Fruit fly (Drosophila melanogaster) whole organism, embryonic: ENCODE measurements around the gene CG6893.

Experiments used
- ATbp ChIP-seq: fragments of 200-800 bp; sonication (Bioruptor generic); optimal IDR thresholded peaks from 2 replicates; lab custom pipeline; 2017; ENCODE audit warnings: missing biosample characterization, mild to moderate bottlenecking, missing genetic modification characterization, missing genetic modification reagents
- Bdp1 ChIP-seq: fragments of 200-800 bp; sonication (Bioruptor generic); optimal IDR thresholded peaks from 3 replicates; lab custom pipeline; 2016; ENCODE audit warnings: missing biosample characterization, missing genetic modification characterization
- Bgb ChIP-seq: fragments of 200-800 bp; sonication (Bioruptor generic); IDR thresholded peaks from 2 replicates; pipeline ENCODE4 v1.3.6; 2022; ENCODE audit warnings: missing biosample characterization, missing genetic modification characterization; ENCODE audit not compliant: partially characterized antibody
- Bteb2 ChIP-seq: fragments of 200-800 bp; sonication (Bioruptor generic); optimal IDR thresholded peaks from 2 replicates; lab custom pipeline; 2016; ENCODE audit warnings: missing biosample characterization, missing genetic modification characterization
- CG10274 ChIP-seq: fragments of 200-800 bp; sonication (Bioruptor generic); optimal IDR thresholded peaks from 3 replicates; lab custom pipeline; 2017; ENCODE audit warnings: missing biosample characterization, mild to moderate bottlenecking, missing genetic modification characterization
- CG10462 ChIP-seq: fragments of 200-800 bp; sonication (Bioruptor generic); optimal IDR thresholded peaks from 2 replicates; lab custom pipeline; 2016; ENCODE audit warnings: missing biosample characterization, missing genetic modification characterization
- CG11085 ChIP-seq: fragments of 200-800 bp; sonication (Bioruptor generic); IDR thresholded peaks from 2 replicates; pipeline ENCODE4 v1.3.6; 2022; ENCODE audit warnings: missing biosample characterization, missing genetic modification characterization
- CG11504 ChIP-seq: fragments of 200-800 bp; sonication (Bioruptor generic); optimal IDR thresholded peaks from 3 replicates; lab custom pipeline; 2019; ENCODE audit warnings: missing biosample characterization, mild to moderate bottlenecking, missing genetic modification characterization, moderate library complexity
- CG12155 ChIP-seq: fragments of 200-800 bp; sonication (Bioruptor generic); optimal IDR thresholded peaks from 3 replicates; lab custom pipeline; 2016; ENCODE audit warnings: missing biosample characterization, missing genetic modification characterization
- CG12219 ChIP-seq: fragments of 200-800 bp; sonication (Bioruptor generic); optimal IDR thresholded peaks from 3 replicates; lab custom pipeline; 2018; ENCODE audit warnings: missing biosample characterization, mild to moderate bottlenecking, missing genetic modification characterization
- CG12769 ChIP-seq: fragments of 200-800 bp; sonication (Bioruptor generic); optimal IDR thresholded peaks from 2 replicates; lab custom pipeline; 2019; ENCODE audit warnings: missing biosample characterization, mild to moderate bottlenecking, missing genetic modification characterization, moderate library complexity
- CG1529 ChIP-seq: fragments of 200-800 bp; sonication (Bioruptor generic); optimal IDR thresholded peaks from 3 replicates; lab custom pipeline; 2018; ENCODE audit warnings: missing biosample characterization, missing genetic modification characterization
- CG1602 ChIP-seq: fragments of 200-800 bp; sonication (Bioruptor generic); optimal IDR thresholded peaks from 3 replicates; lab custom pipeline; 2016; ENCODE audit warnings: missing biosample characterization, missing genetic modification characterization
- CG16863 ChIP-seq: fragments of 200-800 bp; sonication (Bioruptor generic); optimal IDR thresholded peaks from 3 replicates; lab custom pipeline; 2016; ENCODE audit warnings: missing biosample characterization, missing genetic modification characterization
- CG4328 ChIP-seq: fragments of 200-800 bp; sonication (Bioruptor generic); optimal IDR thresholded peaks from 3 replicates; lab custom pipeline; 2017; ENCODE audit warnings: missing biosample characterization, missing genetic modification reagents, missing genetic modification characterization
- CG43689 ChIP-seq: fragments of 200-800 bp; sonication (Bioruptor generic); IDR thresholded peaks from 2 replicates; pipeline ENCODE4 v1.3.6; 2022; ENCODE audit warnings: missing biosample characterization, missing genetic modification characterization
- CG4730 ChIP-seq: fragments of 200-800 bp; sonication (Bioruptor generic); IDR thresholded peaks from 2 replicates; pipeline ENCODE4 v1.3.6; 2022; ENCODE audit warnings: missing biosample characterization, missing genetic modification characterization
- CG5245 ChIP-seq: fragments of 200-800 bp; sonication (Bioruptor generic); optimal IDR thresholded peaks from 3 replicates; lab custom pipeline; 2016; ENCODE audit warnings: missing biosample characterization, missing genetic modification characterization
- CG6854 ChIP-seq: fragments of 200-800 bp; sonication (Bioruptor generic); optimal IDR thresholded peaks from 3 replicates; lab custom pipeline; 2017; ENCODE audit warnings: missing biosample characterization, mild to moderate bottlenecking, missing genetic modification characterization
- CG8765 ChIP-seq: fragments of 200-800 bp; sonication (Bioruptor generic); IDR thresholded peaks from 2 replicates; pipeline ENCODE4 v1.3.6; 2022; ENCODE audit warnings: missing biosample characterization, missing genetic modification characterization
- CG8924 ChIP-seq: fragments of 200-800 bp; optimal IDR thresholded peaks from 3 replicates; lab custom pipeline; 2019; ENCODE audit warnings: missing biosample characterization, mild to moderate bottlenecking, missing genetic modification characterization, moderate library complexity
- Dip3 ChIP-seq: fragments of 200-800 bp; sonication (Bioruptor generic); optimal IDR thresholded peaks from 3 replicates; lab custom pipeline; 2016; ENCODE audit warnings: missing biosample characterization, missing genetic modification characterization
- ERR ChIP-seq: fragments of 200-800 bp; sonication (Bioruptor generic); optimal IDR thresholded peaks from 2 replicates; lab custom pipeline; 2016; ENCODE audit warnings: missing biosample characterization, missing genetic modification characterization
- Elba2 ChIP-seq: fragments of 200-800 bp; sonication (Bioruptor generic); optimal IDR thresholded peaks from 3 replicates; lab custom pipeline; 2016; ENCODE audit warnings: missing biosample characterization, missing genetic modification characterization
- Gug ChIP-seq: fragments of 200-800 bp; sonication (Bioruptor generic); IDR thresholded peaks from 4 replicates; pipeline ENCODE4 v1.3.6; 2022; ENCODE audit warnings: missing biosample characterization, missing genetic modification characterization
- Hr39 ChIP-seq: fragments of >200 bp; optimal IDR thresholded peaks from 2 replicates; lab custom pipeline; 2017
- Hr78 ChIP-seq, 2 experiments: fragments of 200-800 bp in 1 of 2; fragments of >200 bp in 1 of 2; sonication (Bioruptor generic) in 1 of 2; optimal IDR thresholded peaks; 2 replicates each; lab custom pipeline; 2017 to 2019; ENCODE audit warnings: missing biosample characterization in 2 of 2, missing genetic modification characterization in 2 of 2, mild to moderate bottlenecking in 1 of 2, moderate library complexity in 1 of 2
- NK7.1 ChIP-seq: fragments of 200-800 bp; sonication (Bioruptor generic); optimal IDR thresholded peaks from 3 replicates; lab custom pipeline; 2016; ENCODE audit warnings: missing biosample characterization, missing genetic modification characterization
- Scr ChIP-seq: fragments of 200-800 bp; sonication (Bioruptor generic); IDR thresholded peaks from 2 replicates; pipeline ENCODE4 v1.3.6; 2022; ENCODE audit warnings: missing biosample characterization, missing genetic modification characterization; ENCODE audit not compliant: partially characterized antibody
- Sox100B ChIP-seq: fragments of 200-800 bp; sonication (Bioruptor generic); optimal IDR thresholded peaks from 3 replicates; lab custom pipeline; 2018; ENCODE audit warnings: missing biosample characterization, mild to moderate bottlenecking, missing genetic modification characterization
- abd-A ChIP-seq: fragments of 200-800 bp; sonication (Bioruptor generic); optimal IDR thresholded peaks from 3 replicates; lab custom pipeline; 2019; ENCODE audit warnings: missing biosample characterization, mild to moderate bottlenecking, missing genetic modification characterization, moderate library complexity
- ap ChIP-seq: fragments of 200-800 bp; sonication (Bioruptor generic); IDR thresholded peaks from 2 replicates; pipeline ENCODE4 v1.3.6; 2022; ENCODE audit warnings: missing biosample characterization, missing genetic modification characterization
- bbx ChIP-seq: fragments of 200-800 bp; sonication (Bioruptor generic); IDR thresholded peaks from 2 replicates; pipeline ENCODE4 v1.3.6; 2022; ENCODE audit warnings: missing biosample characterization, missing genetic modification characterization; ENCODE audit not compliant: partially characterized antibody
- bowl ChIP-seq: fragments of 200-800 bp; sonication (Bioruptor generic); IDR thresholded peaks from 2 replicates; pipeline ENCODE4 v1.3.6; 2022; ENCODE audit warnings: missing biosample characterization, missing genetic modification characterization
- cas ChIP-seq: fragments of 200-800 bp; sonication (Bioruptor generic); IDR thresholded peaks from 2 replicates; pipeline ENCODE4 v1.3.6; 2022; ENCODE audit warnings: missing biosample characterization, missing genetic modification characterization
- chif ChIP-seq, 2 experiments: fragments of 200-800 bp; sonication (Bioruptor generic); optimal IDR thresholded peaks; 3 replicates each; lab custom pipeline; 2016; ENCODE audit warnings: missing biosample characterization in 2 of 2, missing genetic modification characterization in 2 of 2
- chinmo ChIP-seq: fragments of 200-800 bp; sonication (Bioruptor generic); IDR thresholded peaks from 4 replicates; pipeline ENCODE4 v1.3.6; 2022; ENCODE audit warnings: missing biosample characterization, missing genetic modification characterization; ENCODE audit not compliant: partially characterized antibody
- chm ChIP-seq: fragments of 200-800 bp; sonication (Bioruptor generic); IDR thresholded peaks from 2 replicates; pipeline ENCODE4 v1.3.6; 2022; ENCODE audit warnings: missing biosample characterization, missing genetic modification characterization
- da ChIP-seq: fragments of 200-800 bp; sonication (Bioruptor generic); optimal IDR thresholded peaks from 2 replicates; lab custom pipeline; 2016; ENCODE audit warnings: missing biosample characterization, missing genetic modification characterization
- fd102C ChIP-seq: fragments of 200-800 bp; sonication (Bioruptor generic); optimal IDR thresholded peaks from 2 replicates; lab custom pipeline; 2018; ENCODE audit warnings: missing biosample characterization, mild to moderate bottlenecking, missing genetic modification characterization, moderate library complexity
- fd3F ChIP-seq: fragments of 200-800 bp; sonication (Bioruptor generic); optimal IDR thresholded peaks from 2 replicates; lab custom pipeline; 2018; ENCODE audit warnings: missing biosample characterization, mild to moderate bottlenecking, missing genetic modification characterization, moderate library complexity
- fu2 ChIP-seq: fragments of 200-800 bp; sonication (Bioruptor generic); optimal IDR thresholded peaks from 2 replicates; lab custom pipeline; 2016; ENCODE audit warnings: missing biosample characterization, missing genetic modification characterization
- gce ChIP-seq: fragments of 200-800 bp; sonication (Bioruptor generic); IDR thresholded peaks from 3 replicates; pipeline ENCODE4 v1.3.6; 2022; ENCODE audit warnings: missing biosample characterization, missing genetic modification characterization
- lmd ChIP-seq: fragments of 200-800 bp; sonication (Bioruptor generic); IDR thresholded peaks from 2 replicates; pipeline ENCODE4 v1.3.6; 2022; ENCODE audit warnings: missing biosample characterization, missing genetic modification characterization
- pros ChIP-seq: fragments of 200-800 bp; sonication (Bioruptor generic); optimal IDR thresholded peaks from 3 replicates; lab custom pipeline; 2019; ENCODE audit warnings: missing biosample characterization, mild to moderate bottlenecking, missing genetic modification characterization, moderate library complexity
- sc ChIP-seq, 3 experiments: fragments of >200 bp in 2 of 3; fragments of 200-800 bp in 1 of 3; sonication (Bioruptor generic) in 1 of 3; optimal IDR thresholded peaks; 2 replicates in 2 of 3; 3 replicates in 1 of 3; lab custom pipeline; 2017; ENCODE audit warnings: mild to moderate bottlenecking in 1 of 3, missing biosample characterization in 1 of 3, missing genetic modification characterization in 1 of 3, missing genetic modification reagents in 1 of 3
- so ChIP-seq: fragments of 200-800 bp; sonication (Bioruptor generic); IDR thresholded peaks from 3 replicates; pipeline ENCODE4 v1.3.6; 2022; ENCODE audit warnings: missing biosample characterization, missing genetic modification characterization
- sqz ChIP-seq: fragments of 200-800 bp; sonication (Bioruptor generic); optimal IDR thresholded peaks from 3 replicates; lab custom pipeline; 2018; ENCODE audit warnings: missing biosample characterization, mild to moderate bottlenecking, missing genetic modification characterization
- tin ChIP-seq: fragments of 200-800 bp; sonication (Bioruptor generic); optimal IDR thresholded peaks from 3 replicates; lab custom pipeline; 2016; ENCODE audit warnings: missing biosample characterization, missing genetic modification characterization
- vfl ChIP-seq: fragments of 200-800 bp; sonication (Bioruptor generic); optimal IDR thresholded peaks from 2 replicates; lab custom pipeline; 2016; ENCODE audit warnings: missing biosample characterization, missing genetic modification characterization

The CG6893 gene

dm6 chr3L:18681550-18682217 is 12.3 kb upstream of the CG6893 start, which contains the start of the genes Sgf11 and CG32202 (continued):
- TF ChIP-seq CG12769 (tag; lab: Kevin White, UChicago) = peak; percentile 14
- peak; percentile 75 for TF ChIP-seq CG11504 (tag; lab: Kevin White, UChicago)
- TF ChIP-seq bbx = no peak
- TF ChIP-seq da = no peak
- no peak for TF ChIP-seq chm (GFP tag; lab: Robert Waterston, UW)
- TF ChIP-seq fd3F (GFP tag; lab: Kevin White, UChicago) = peak; percentile 53
- TF ChIP-seq gce = no peak
- TF ChIP-seq Sox100B (GFP tag; lab: Kevin White, UChicago) = peak; percentile 60
- no peak for TF ChIP-seq sc (optimal IDR thresholded peaks at IDR 0.05; lab: Kevin White, UChicago)
- peak; percentile 56 for TF ChIP-seq sc (GFP tag; optimal IDR thresholded peaks at IDR 0.05; lab: Kevin White, UChicago)
- TF ChIP-seq Hr39 = no peak
- peak; percentile 7; the same call in 1 of the 4 replicates for TF ChIP-seq Gug
- TF ChIP-seq CG10462 (GFP tag; lab: Kevin White, UChicago) = no peak
- no peak for TF ChIP-seq Scr (GFP tag; lab: Robert Waterston, UW)
- no peak for TF ChIP-seq chif (GFP tag; optimal IDR thresholded peaks at IDR 0.05; lab: Kevin White, UChicago)
- no peak for TF ChIP-seq CG1529 (GFP tag; lab: Kevin White, UChicago)
- no peak for TF ChIP-seq fd102C (GFP tag; lab: Kevin White, UChicago)
- peak; percentile 34 for TF ChIP-seq tin (GFP tag; lab: Kevin White, UChicago)
- no peak for TF ChIP-seq CG8765 (GFP tag; lab: Robert Waterston, UW)
- TF ChIP-seq lmd = peak; percentile 50
- TF ChIP-seq CG43689 (GFP tag; lab: Robert Waterston, UW) = no peak
- TF ChIP-seq CG4730 (GFP tag; lab: Robert Waterston, UW) = 0 out of 2 replicates have a peak, but pooled peaks have one; percentile 6
- peak; percentile 1 for TF ChIP-seq CG6854 (GFP tag; lab: Kevin White, UChicago)
- no peak for TF ChIP-seq sqz (GFP tag; lab: Kevin White, UChicago)
- peak; percentile 13 for TF ChIP-seq CG12219
- no peak for TF ChIP-seq ap (GFP tag; lab: Robert Waterston, UW)
- TF ChIP-seq vfl (GFP tag; lab: Kevin White, UChicago) = no peak
- no peak for TF ChIP-seq Bgb (GFP tag; lab: Robert Waterston, UW)
- no peak for TF ChIP-seq chinmo (GFP tag; lab: Robert Waterston, UW)
- peak; percentile 37 for TF ChIP-seq Elba2 (GFP tag; lab: Kevin White, UChicago)
- TF ChIP-seq Hr78 (GFP tag; optimal IDR thresholded peaks at IDR 0.05; lab: Kevin White, UChicago) = no peak
- TF ChIP-seq bowl = no peak
- no peak for TF ChIP-seq ERR (GFP tag; lab: Kevin White, UChicago)
- TF ChIP-seq CG16863 (GFP tag; lab: Kevin White, UChicago) = no peak
- TF ChIP-seq CG12155 (GFP tag; lab: Kevin White, UChicago) = peak; percentile 53
- TF ChIP-seq pros (GFP tag; lab: Kevin White, UChicago) = no peak
- peak; percentile 21 for TF ChIP-seq Bteb2 (GFP tag; lab: Kevin White, UChicago)
- TF ChIP-seq CG5245 (GFP tag; lab: Kevin White, UChicago) = peak; percentile 7
- peak; percentile 70 for TF ChIP-seq CG1602
- TF ChIP-seq Dip3 (GFP tag; lab: Kevin White, UChicago) = peak; percentile 9
- no peak for TF ChIP-seq abd-A (tag; lab: Kevin White, UChicago)
- no peak for TF ChIP-seq cas (GFP tag; lab: Robert Waterston, UW)
- no peak for TF ChIP-seq CG11085 (GFP tag; lab: Robert Waterston, UW)
- TF ChIP-seq CG4328 (GFP tag; lab: Kevin White, UChicago) = peak; percentile 13
- no peak for TF ChIP-seq ATbp (GFP tag; lab: Kevin White, UChicago)
- no peak for TF ChIP-seq Bdp1
- peak; percentile 79 for TF ChIP-seq CG8924 (tag; lab: Kevin White, UChicago)
- no peak for TF ChIP-seq fu2 (GFP tag; lab: Kevin White, UChicago)
- no peak for TF ChIP-seq CG10274
- no peak for TF ChIP-seq NK7.1 (GFP tag; lab: Kevin White, UChicago)
- TF ChIP-seq so = no peak
